Worm (Caenorhabditis elegans) whole organism, early embryonic: Measurements from ENCODE around the gene B0035.15.

ENCODE experiments used
- B0310.2 ChIP-seq: sonication (generic microtip); optimal IDR thresholded peaks from 2 replicates; lab custom pipeline; 2016; ENCODE audit warnings: mild to moderate bottlenecking, missing genetic modification characterization, missing compliant biosample characterization
- F13C5.2 ChIP-seq: sonication (generic microtip); optimal IDR thresholded peaks from 2 replicates; lab custom pipeline; 2017; ENCODE audit warnings: mild to moderate bottlenecking, missing genetic modification characterization, inconsistent platforms, missing compliant biosample characterization
- aly-1 ChIP-seq: sonication (generic microtip); optimal IDR thresholded peaks from 2 replicates; lab custom pipeline; 2016; ENCODE audit warnings: missing genetic modification characterization, missing compliant biosample characterization
- ama-1 ChIP-seq: fragments of 150-350 bp; optimal IDR thresholded peaks from 2 replicates; lab custom pipeline; 2014
- ceh-13 ChIP-seq: fragments of 200-800 bp; sonication (Bioruptor generic); optimal IDR thresholded peaks from 2 replicates; lab custom pipeline; 2018; ENCODE audit warnings: mild to moderate bottlenecking, missing genetic modification characterization, missing compliant biosample characterization
- ets-7 ChIP-seq: sonication (generic microtip); optimal IDR thresholded peaks from 2 replicates; lab custom pipeline; 2016; ENCODE audit warnings: missing genotype, missing genetic modification characterization, missing compliant biosample characterization
- hmg-4 ChIP-seq: fragments of 200-800 bp; sonication (Bioruptor generic); optimal IDR thresholded peaks from 2 replicates; lab custom pipeline; 2018; ENCODE audit warnings: mild to moderate bottlenecking, missing genetic modification characterization, missing compliant biosample characterization
- pes-1 ChIP-seq: fragments of 200-800 bp; sonication (Bioruptor generic); IDR thresholded peaks from 2 replicates; pipeline ENCODE4 v1.3.6; 2022; ENCODE audit warnings: missing genetic modification reagents, missing genetic modification characterization, missing compliant biosample characterization
- scrt-1 ChIP-seq: fragments of 200-800 bp; sonication (Bioruptor generic); IDR thresholded peaks from 2 replicates; pipeline ENCODE4 v1.3.6; 2022; ENCODE audit warnings: missing genetic modification characterization, missing compliant biosample characterization
- sea-1 ChIP-seq: fragments of 200-800 bp; sonication (Bioruptor generic); conservative IDR thresholded peaks from 2 replicates; pipeline ENCODE4 v1.3.6; 2022; ENCODE audit warnings: missing genetic modification characterization, missing compliant biosample characterization
- tbx-11 ChIP-seq: fragments of 200-800 bp; sonication (Bioruptor generic); IDR thresholded peaks from 2 replicates; pipeline ENCODE4 v1.3.6; 2022; ENCODE audit warnings: missing genetic modification characterization, missing compliant biosample characterization
- tbx-37 ChIP-seq: fragments of 200-800 bp; sonication (Bioruptor generic); conservative IDR thresholded peaks from 2 replicates; pipeline ENCODE4 v1.3.6; 2022; ENCODE audit warnings: missing genetic modification reagents, missing genetic modification characterization, missing compliant biosample characterization
- tra-4 ChIP-seq: sonication (generic microtip); optimal IDR thresholded peaks from 2 replicates; lab custom pipeline; 2017; ENCODE audit warnings: missing genetic modification characterization, missing compliant biosample characterization

- TF ChIP-seq tbx-37 (no peak), ama-1 (lab: Kevin White, UChicago) (no peak), tra-4 (tag; lab: Kevin White, UChicago) (no peak), ets-7 (tag; lab: Kevin White, UChicago) (no peak), sea-1 (GFP tag; lab: Robert Waterston, UW) (no peak), ceh-13 (no peak), pes-1 (GFP tag; lab: Robert Waterston, UW) (no peak), hmg-4 (GFP tag; lab: Kevin White, UChicago) (no peak), B0310.2 (tag; lab: Kevin White, UChicago) (no peak), aly-1 (no peak), scrt-1 (GFP tag; lab: Robert Waterston, UW) (no peak), tbx-11 (GFP tag; lab: Robert Waterston, UW) (no peak), F13C5.2 (tag; lab: Kevin White, UChicago) (no peak)
Measured at ce11 chrIV:11320500-11320899, 22.4 kb upstream of the B0035.15 start, which contains the start of gene edg-1.
